Fruit fly (Drosophila melanogaster) whole organism, embryonic: Measurements from ENCODE around the gene Pdhb.

Experiments used
- Antp ChIP-seq: fragments of 200-800 bp; sonication (Bioruptor generic); optimal IDR thresholded peaks from 3 replicates; lab custom pipeline; 2016; ENCODE audit warnings: missing biosample characterization, missing genetic modification characterization
- Atf3 ChIP-seq: fragments of 200-800 bp; sonication (Bioruptor generic); optimal IDR thresholded peaks from 3 replicates; lab custom pipeline; 2016; ENCODE audit warnings: missing biosample characterization, missing genetic modification characterization
- Atf6 ChIP-seq: fragments of 200-800 bp; sonication (Bioruptor generic); IDR thresholded peaks from 2 replicates; pipeline ENCODE4 v1.3.6; 2022; ENCODE audit warnings: missing biosample characterization, missing genetic modification characterization
- BtbVII ChIP-seq: fragments of 200-800 bp; sonication (Bioruptor generic); optimal IDR thresholded peaks from 3 replicates; lab custom pipeline; 2017; ENCODE audit warnings: missing biosample characterization, mild to moderate bottlenecking, missing genetic modification characterization
- Bteb2 ChIP-seq: fragments of 200-800 bp; sonication (Bioruptor generic); optimal IDR thresholded peaks from 2 replicates; lab custom pipeline; 2016; ENCODE audit warnings: missing biosample characterization, missing genetic modification characterization
- CG10267 ChIP-seq: fragments of 200-800 bp; sonication (Bioruptor generic); optimal IDR thresholded peaks from 2 replicates; lab custom pipeline; 2018; ENCODE audit warnings: missing biosample characterization, mild to moderate bottlenecking, missing genetic modification characterization, moderate library complexity
- CG10959 ChIP-seq: fragments of 200-800 bp; sonication (Bioruptor generic); IDR thresholded peaks from 2 replicates; pipeline ENCODE4 v1.3.6; 2022; ENCODE audit warnings: missing biosample characterization, missing genetic modification characterization
- CG11504 ChIP-seq: fragments of 200-800 bp; sonication (Bioruptor generic); optimal IDR thresholded peaks from 3 replicates; lab custom pipeline; 2019; ENCODE audit warnings: missing biosample characterization, mild to moderate bottlenecking, missing genetic modification characterization, moderate library complexity
- CG13424 ChIP-seq: fragments of 200-800 bp; sonication (Bioruptor generic); optimal IDR thresholded peaks from 2 replicates; lab custom pipeline; 2019; ENCODE audit warnings: missing biosample characterization, mild to moderate bottlenecking, missing genetic modification characterization, moderate library complexity
- CG14710 ChIP-seq: fragments of 200-800 bp; sonication (Bioruptor generic); optimal IDR thresholded peaks from 3 replicates; lab custom pipeline; 2019; ENCODE audit warnings: missing biosample characterization, mild to moderate bottlenecking, missing genetic modification characterization, moderate library complexity
- CG15601 ChIP-seq: fragments of 200-800 bp; sonication (Bioruptor generic); optimal IDR thresholded peaks from 3 replicates; lab custom pipeline; 2019; ENCODE audit warnings: missing biosample characterization, mild to moderate bottlenecking, missing genetic modification characterization, moderate library complexity
- CG1602 ChIP-seq: fragments of 200-800 bp; sonication (Bioruptor generic); optimal IDR thresholded peaks from 3 replicates; lab custom pipeline; 2016; ENCODE audit warnings: missing biosample characterization, missing genetic modification characterization
- CG16813 ChIP-seq: fragments of 200-800 bp; sonication (Bioruptor generic); IDR thresholded peaks from 3 replicates; pipeline ENCODE4 v1.3.6; 2022; ENCODE audit warnings: missing biosample characterization, missing genetic modification characterization; ENCODE audit not compliant: partially characterized antibody
- CG17328 ChIP-seq: fragments of 200-800 bp; sonication (Bioruptor generic); IDR thresholded peaks from 2 replicates; pipeline ENCODE4 v1.3.6; 2022; ENCODE audit warnings: missing biosample characterization, missing genetic modification characterization
- CG2120 ChIP-seq: fragments of 200-800 bp; sonication (Bioruptor generic); optimal IDR thresholded peaks from 3 replicates; lab custom pipeline; 2016; ENCODE audit warnings: missing biosample characterization, missing genetic modification characterization
- CG30431 ChIP-seq: fragments of 200-800 bp; sonication (Bioruptor generic); optimal IDR thresholded peaks from 2 replicates; lab custom pipeline; 2017; ENCODE audit warnings: missing biosample characterization, missing genetic modification characterization
- CG3838 ChIP-seq: fragments of 200-800 bp; sonication (Bioruptor generic); optimal IDR thresholded peaks from 3 replicates; lab custom pipeline; 2016; ENCODE audit warnings: missing biosample characterization, missing genetic modification characterization
- CG6254 ChIP-seq: fragments of 200-800 bp; sonication (Bioruptor generic); optimal IDR thresholded peaks from 3 replicates; lab custom pipeline; 2017; ENCODE audit warnings: mild to moderate bottlenecking, missing biosample characterization, missing genetic modification reagents, missing genetic modification characterization
- CG9817 ChIP-seq: fragments of 200-800 bp; sonication (Bioruptor generic); optimal IDR thresholded peaks from 2 replicates; lab custom pipeline; 2018; ENCODE audit warnings: missing biosample characterization, mild to moderate bottlenecking, missing genetic modification characterization, moderate library complexity
- CoRest ChIP-seq: fragments of 200-800 bp; sonication (Bioruptor generic); optimal IDR thresholded peaks from 3 replicates; lab custom pipeline; 2018; ENCODE audit warnings: missing biosample characterization, mild to moderate bottlenecking, missing genetic modification characterization, moderate library complexity
- D ChIP-seq, 2 experiments: fragments of 200-800 bp in 1 of 2; fragments of >200 bp in 1 of 2; sonication (Bioruptor generic) in 1 of 2; optimal IDR thresholded peaks; 2 replicates in 1 of 2; 3 replicates in 1 of 2; lab custom pipeline; 2017; ENCODE audit warnings: mild to moderate bottlenecking in 1 of 2, missing biosample characterization in 1 of 2, missing genetic modification characterization in 1 of 2, missing genetic modification reagents in 1 of 2
- Dll ChIP-seq: fragments of 200-800 bp; sonication (Bioruptor generic); IDR thresholded peaks from 4 replicates; pipeline ENCODE4 v1.3.6; 2022; ENCODE audit warnings: missing biosample characterization, missing genetic modification characterization; ENCODE audit not compliant: partially characterized antibody
- Doc3 ChIP-seq: fragments of 200-800 bp; sonication (Bioruptor generic); IDR thresholded peaks from 3 replicates; pipeline ENCODE4 v1.3.6; 2022; ENCODE audit warnings: missing biosample characterization, missing genetic modification characterization; ENCODE audit not compliant: partially characterized antibody
- H2.0 ChIP-seq: fragments of 200-800 bp; sonication (Bioruptor generic); IDR thresholded peaks from 2 replicates; pipeline ENCODE4 v1.3.6; 2022; ENCODE audit warnings: missing biosample characterization, missing genetic modification characterization
- HHEX ChIP-seq: fragments of 200-800 bp; sonication (Bioruptor generic); optimal IDR thresholded peaks from 3 replicates; lab custom pipeline; 2017; ENCODE audit warnings: missing biosample characterization, mild to moderate bottlenecking, missing genetic modification characterization, missing genetic modification reagents
- HLHmδ ChIP-seq: fragments of 200-800 bp; sonication (Bioruptor generic); optimal IDR thresholded peaks from 2 replicates; lab custom pipeline; 2018; ENCODE audit warnings: missing biosample characterization, mild to moderate bottlenecking, missing genetic modification characterization, moderate library complexity
- Hmx ChIP-seq: fragments of 200-800 bp; sonication (Bioruptor generic); optimal IDR thresholded peaks from 2 replicates; lab custom pipeline; 2016; ENCODE audit warnings: missing biosample characterization, missing genetic modification characterization
- MTF-1 ChIP-seq: fragments of 200-800 bp; sonication (Bioruptor generic); optimal IDR thresholded peaks from 2 replicates; lab custom pipeline; 2018; ENCODE audit warnings: missing biosample characterization, mild to moderate bottlenecking, missing genetic modification characterization, borderline replicate concordance
- Meics ChIP-seq: fragments of 200-800 bp; sonication (Bioruptor generic); optimal IDR thresholded peaks from 2 replicates; lab custom pipeline; 2017; ENCODE audit warnings: missing biosample characterization, mild to moderate bottlenecking, missing genetic modification characterization
- Pdp1 ChIP-seq, 2 experiments: fragments of 200-800 bp; sonication (Bioruptor generic); optimal IDR thresholded peaks; 3 replicates each; lab custom pipeline; 2016; ENCODE audit warnings: missing biosample characterization in 2 of 2, missing genetic modification characterization in 2 of 2, mild to moderate bottlenecking in 1 of 2, moderate library complexity in 1 of 2
- Ravus ChIP-seq: fragments of 200-800 bp; sonication (Bioruptor generic); IDR thresholded peaks from 2 replicates; pipeline ENCODE4 v1.3.6; 2022; ENCODE audit warnings: missing biosample characterization, missing genetic modification characterization
- Sin3A ChIP-seq: fragments of >200 bp; optimal IDR thresholded peaks from 2 replicates; lab custom pipeline; 2018
- Six4 ChIP-seq: fragments of 200-800 bp; sonication (Bioruptor generic); optimal IDR thresholded peaks from 2 replicates; lab custom pipeline; 2016; ENCODE audit warnings: missing biosample characterization, missing genetic modification characterization
- Ssrp ChIP-seq: fragments of 200-800 bp; sonication (Bioruptor generic); optimal IDR thresholded peaks from 2 replicates; lab custom pipeline; 2018; ENCODE audit warnings: missing biosample characterization, mild to moderate bottlenecking, missing genetic modification characterization, moderate library complexity
- ac ChIP-seq: fragments of 200-800 bp; sonication (Bioruptor generic); optimal IDR thresholded peaks from 3 replicates; lab custom pipeline; 2017; ENCODE audit warnings: missing biosample characterization, mild to moderate bottlenecking, missing genetic modification characterization
- amos ChIP-seq: fragments of 200-800 bp; sonication (Bioruptor generic); IDR thresholded peaks from 2 replicates; pipeline ENCODE4 v1.3.6; 2022; ENCODE audit warnings: missing biosample characterization, missing genetic modification characterization; ENCODE audit not compliant: partially characterized antibody
- ash1 ChIP-seq: fragments of 200-800 bp; sonication (Bioruptor generic); optimal IDR thresholded peaks from 2 replicates; lab custom pipeline; 2018; ENCODE audit warnings: missing biosample characterization, mild to moderate bottlenecking, missing genetic modification characterization
- bigmax ChIP-seq: fragments of 200-800 bp; sonication (Bioruptor generic); optimal IDR thresholded peaks from 2 replicates; lab custom pipeline; 2018; ENCODE audit warnings: missing biosample characterization, mild to moderate bottlenecking, missing genetic modification characterization
- bowl ChIP-seq: fragments of 200-800 bp; sonication (Bioruptor generic); IDR thresholded peaks from 2 replicates; pipeline ENCODE4 v1.3.6; 2022; ENCODE audit warnings: missing biosample characterization, missing genetic modification characterization
- br ChIP-seq: fragments of >200 bp; optimal IDR thresholded peaks from 2 replicates; lab custom pipeline; 2017
- crp ChIP-seq, 2 experiments: fragments of 200-800 bp; sonication (Bioruptor generic); optimal IDR thresholded peaks; 2 replicates in 1 of 2; 3 replicates in 1 of 2; lab custom pipeline; 2017; ENCODE audit warnings: missing biosample characterization in 2 of 2, missing genetic modification characterization in 2 of 2, mild to moderate bottlenecking in 1 of 2, moderate library complexity in 1 of 2
- exex ChIP-seq: fragments of 200-800 bp; sonication (Bioruptor generic); optimal IDR thresholded peaks from 4 replicates; lab custom pipeline; 2018; ENCODE audit warnings: missing biosample characterization, mild to moderate bottlenecking, missing genetic modification characterization, moderate library complexity
- gsb ChIP-seq: fragments of 200-800 bp; sonication (Bioruptor generic); IDR thresholded peaks from 2 replicates; pipeline ENCODE4 v1.3.6; 2022; ENCODE audit warnings: missing biosample characterization, missing genetic modification characterization
- jing ChIP-seq: fragments of 200-800 bp; sonication (Bioruptor generic); optimal IDR thresholded peaks from 2 replicates; lab custom pipeline; 2018; ENCODE audit warnings: missing biosample characterization, mild to moderate bottlenecking, missing genetic modification characterization
- lab ChIP-seq: fragments of 200-800 bp; sonication (Bioruptor generic); optimal IDR thresholded peaks from 3 replicates; lab custom pipeline; 2017; ENCODE audit warnings: missing biosample characterization, missing genetic modification characterization, mild to moderate bottlenecking, moderate library complexity, missing genetic modification reagents
- lilli ChIP-seq: fragments of 200-800 bp; sonication (Bioruptor generic); optimal IDR thresholded peaks from 3 replicates; lab custom pipeline; 2016; ENCODE audit warnings: missing biosample characterization, missing genetic modification characterization
- salm ChIP-seq: fragments of 200-800 bp; sonication (Bioruptor generic); optimal IDR thresholded peaks from 2 replicates; lab custom pipeline; 2018; ENCODE audit warnings: missing biosample characterization, mild to moderate bottlenecking, missing genetic modification characterization
- tin ChIP-seq: fragments of 200-800 bp; sonication (Bioruptor generic); optimal IDR thresholded peaks from 3 replicates; lab custom pipeline; 2016; ENCODE audit warnings: missing biosample characterization, missing genetic modification characterization
- unpg ChIP-seq: fragments of 200-800 bp; sonication (Bioruptor generic); optimal IDR thresholded peaks from 3 replicates; lab custom pipeline; 2018; ENCODE audit warnings: missing biosample characterization, mild to moderate bottlenecking, missing genetic modification characterization, moderate library complexity
- usp ChIP-seq: fragments of >200 bp; optimal IDR thresholded peaks from 2 replicates; lab custom pipeline; 2017; ENCODE audit warnings: missing biosample characterization, missing genetic modification characterization

Pdhb gene

DNA sequence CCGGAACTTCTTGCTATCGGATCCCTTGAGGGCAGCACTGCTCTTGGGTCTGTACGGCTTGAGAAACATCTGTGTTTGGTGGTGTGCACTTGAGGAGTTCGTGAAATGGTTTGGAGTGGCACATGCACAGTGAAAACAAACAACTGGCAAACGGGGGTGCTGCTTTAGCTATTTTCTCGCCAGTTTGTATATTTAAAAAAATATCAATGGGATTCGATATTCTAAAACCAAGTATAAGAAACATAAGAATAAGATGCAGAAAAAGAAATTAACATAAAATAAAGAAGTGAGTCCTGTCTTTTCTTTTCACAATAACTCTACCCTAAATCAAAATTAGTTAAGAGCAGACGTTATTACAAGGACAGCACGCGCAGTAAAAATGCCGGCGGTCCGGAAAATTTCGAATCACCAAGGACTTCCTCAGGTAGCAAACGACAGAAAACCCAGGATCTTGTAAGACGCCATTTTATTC is 38.8 kb downstream of the Pdhb start, which contains the start of gene eIF2D (continued):
- TF ChIP-seq CG1602, result peak; percentile 22
- TF ChIP-seq H2.0 (GFP tag; lab: Robert Waterston, UW), result peak; percentile 44; the same call in 1 of the 2 replicates
- no peak for TF ChIP-seq Doc3 (GFP tag; lab: Robert Waterston, UW)
- peak; percentile 46 for TF ChIP-seq CG9817
- peak; percentile 67 for TF ChIP-seq CoRest (tag; lab: Kevin White, UChicago)
- TF ChIP-seq Pdp1 (GFP tag; optimal IDR thresholded peaks at IDR 0.05; lab: Kevin White, UChicago), result peak; percentile 29 to 45
- TF ChIP-seq Six4 (GFP tag; lab: Kevin White, UChicago), result peak; percentile 51
- TF ChIP-seq Antp, result peak; percentile 17
- TF ChIP-seq Sin3A (lab: Kevin White, UChicago), result peak; percentile 17
- peak; percentile 64 for TF ChIP-seq CG2120 (GFP tag; lab: Kevin White, UChicago)
- TF ChIP-seq Hmx (GFP tag; lab: Kevin White, UChicago), result no peak
- peak; percentile 74 for TF ChIP-seq Atf6
- TF ChIP-seq Ravus (GFP tag; lab: Robert Waterston, UW), result no peak
- TF ChIP-seq ac (GFP tag; lab: Kevin White, UChicago), result peak; percentile 24
- peak; percentile 55 for TF ChIP-seq HHEX
- TF ChIP-seq CG6254 (GFP tag; lab: Kevin White, UChicago), result peak; percentile 43
- TF ChIP-seq unpg (GFP tag; lab: Kevin White, UChicago), result no peak
- TF ChIP-seq BtbVII, result peak; percentile 53
- TF ChIP-seq CG16813 (GFP tag; lab: Robert Waterston, UW), result no peak
- TF ChIP-seq bowl, result no peak
- TF ChIP-seq CG15601 (tag; lab: Kevin White, UChicago), result peak; percentile 32
- TF ChIP-seq lab (GFP tag; lab: Kevin White, UChicago), result peak; percentile 77
- TF ChIP-seq Atf3 (GFP tag; lab: Kevin White, UChicago), result no peak
- TF ChIP-seq HLHmδ (GFP tag; lab: Kevin White, UChicago), result no peak
- TF ChIP-seq tin, result peak; percentile 42
- no peak for TF ChIP-seq Dll (GFP tag; lab: Robert Waterston, UW)
- peak; percentile 8 for TF ChIP-seq MTF-1
- peak; percentile 62 for TF ChIP-seq CG14710 (tag; lab: Kevin White, UChicago)
- no peak for TF ChIP-seq bigmax (GFP tag; lab: Kevin White, UChicago)
- peak; percentile 54; the same call in 1 of the 2 replicates for TF ChIP-seq CG17328 (GFP tag; lab: Robert Waterston, UW)
- peak; percentile 62 for TF ChIP-seq CG13424 (tag; lab: Kevin White, UChicago)
- no peak for TF ChIP-seq CG11504 (tag; lab: Kevin White, UChicago)
- no peak for TF ChIP-seq exex
- TF ChIP-seq Bteb2 (GFP tag; lab: Kevin White, UChicago), result peak; percentile 53
- no peak for TF ChIP-seq CG10959 (GFP tag; lab: Robert Waterston, UW)
- peak; percentile 34 for TF ChIP-seq Ssrp (tag; lab: Kevin White, UChicago)
- TF ChIP-seq salm (tag; lab: Kevin White, UChicago), result no peak
- TF ChIP-seq Meics, result peak; percentile 72
- TF ChIP-seq jing (GFP tag; lab: Kevin White, UChicago), result no peak
- peak; percentile 55 for TF ChIP-seq lilli (GFP tag; lab: Kevin White, UChicago)
- TF ChIP-seq gsb, result no peak
- no peak for TF ChIP-seq CG3838 (GFP tag; lab: Kevin White, UChicago)
- no peak for TF ChIP-seq ash1 (GFP tag; lab: Kevin White, UChicago)
- no peak for TF ChIP-seq D (optimal IDR thresholded peaks at IDR 0.05; lab: Kevin White, UChicago)
- TF ChIP-seq D (GFP tag; optimal IDR thresholded peaks at IDR 0.05; lab: Kevin White, UChicago), result peak; percentile 46
- TF ChIP-seq CG30431 (GFP tag; lab: Kevin White, UChicago), result no peak
- peak; percentile 73 for TF ChIP-seq CG10267 (tag; lab: Kevin White, UChicago)
- peak in 1 of 2 experiments; percentile 57 for TF ChIP-seq crp (GFP tag; optimal IDR thresholded peaks at IDR 0.05; lab: Kevin White, UChicago)
- no peak for TF ChIP-seq amos (GFP tag; lab: Robert Waterston, UW)
- no peak for TF ChIP-seq usp (GFP tag; lab: Kevin White, UChicago)
- TF ChIP-seq br, result no peak
